Worm (Caenorhabditis elegans) whole organism, L2 larva: ENCODE measurements around the gene smcl-1.

Source experiments
- C34F6.9 ChIP-seq: fragments of 150-350 bp; optimal IDR thresholded peaks from 2 replicates; lab custom pipeline; 2014; ENCODE audit warnings: missing biosample characterization, missing genetic modification characterization
- F13H6.1 ChIP-seq: sonication (generic microtip); optimal IDR thresholded peaks from 2 replicates; lab custom pipeline; 2016; ENCODE audit warnings: missing genetic modification characterization, missing compliant biosample characterization
- R02D3.7 ChIP-seq: fragments of 150-350 bp; optimal IDR thresholded peaks from 2 replicates; lab custom pipeline; 2014; ENCODE audit warnings: missing biosample characterization, missing genetic modification characterization
- Y55F3AM.14 ChIP-seq: fragments of 200-800 bp; sonication (Bioruptor generic); optimal IDR thresholded peaks from 2 replicates; lab custom pipeline; 2018; ENCODE audit warnings: mild to moderate bottlenecking, missing genetic modification characterization, missing compliant biosample characterization
- ZK546.5 ChIP-seq: sonication (generic microtip); optimal IDR thresholded peaks from 2 replicates; lab custom pipeline; 2017; ENCODE audit warnings: missing biosample characterization, missing genetic modification characterization
- alr-1 ChIP-seq: fragments of 150-350 bp; optimal IDR thresholded peaks from 2 replicates; lab custom pipeline; 2014; ENCODE audit warnings: missing biosample characterization, missing genetic modification characterization
- aly-2 ChIP-seq: fragments of 150-350 bp; optimal IDR thresholded peaks from 2 replicates; lab custom pipeline; 2014; ENCODE audit warnings: missing biosample characterization, missing genetic modification characterization
- ama-1 ChIP-seq: fragments of 150-350 bp; optimal IDR thresholded peaks from 2 replicates; lab custom pipeline; 2018; ENCODE audit warnings: inconsistent platforms
- ceh-16 ChIP-seq: fragments of 150-350 bp; optimal IDR thresholded peaks from 2 replicates; lab custom pipeline; 2014; ENCODE audit warnings: missing biosample characterization, missing genetic modification characterization
- ceh-82 ChIP-seq: fragments of 150-350 bp; optimal IDR thresholded peaks from 2 replicates; lab custom pipeline; 2014; ENCODE audit warnings: missing biosample characterization, missing genetic modification characterization
- crh-2 ChIP-seq: sonication (generic microtip); optimal IDR thresholded peaks from 2 replicates; lab custom pipeline; 2017; ENCODE audit warnings: missing biosample characterization, missing genetic modification characterization
- dmd-4 ChIP-seq: sonication (generic microtip); optimal IDR thresholded peaks from 2 replicates; lab custom pipeline; 2017; ENCODE audit warnings: missing biosample characterization, missing genetic modification characterization
- egl-27 ChIP-seq: sonication (generic microtip); optimal IDR thresholded peaks from 3 replicates; lab custom pipeline; 2017; ENCODE audit warnings: missing biosample characterization, missing genetic modification reagents, missing genetic modification characterization
- elt-1 ChIP-seq: fragments of 150-350 bp; optimal IDR thresholded peaks from 2 replicates; lab custom pipeline; 2014; ENCODE audit warnings: missing biosample characterization, missing genetic modification characterization
- elt-3 ChIP-seq: sonication (generic microtip); optimal IDR thresholded peaks from 2 replicates; lab custom pipeline; 2017; ENCODE audit warnings: missing biosample characterization, missing genetic modification characterization
- fos-1 ChIP-seq: fragments of 150-350 bp; optimal IDR thresholded peaks from 2 replicates; lab custom pipeline; 2014; ENCODE audit warnings: missing biosample characterization, missing genetic modification characterization
- gmeb-1 ChIP-seq: fragments of 150-350 bp; optimal IDR thresholded peaks from 2 replicates; lab custom pipeline; 2014; ENCODE audit warnings: missing biosample characterization, missing genetic modification characterization
- lin-11 ChIP-seq: fragments of 150-350 bp; sonication (generic microtip); optimal IDR thresholded peaks from 2 replicates; lab custom pipeline; 2014; ENCODE audit warnings: missing biosample characterization, missing genetic modification characterization, inconsistent platforms, mixed read lengths
- lin-13 ChIP-seq: fragments of 150-350 bp; optimal IDR thresholded peaks from 2 replicates; lab custom pipeline; 2014; ENCODE audit warnings: missing biosample characterization, missing genetic modification reagents, missing genetic modification characterization
- lin-39 ChIP-seq: fragments of 150-350 bp; optimal IDR thresholded peaks from 2 replicates; lab custom pipeline; 2014; ENCODE audit warnings: missing biosample characterization, missing genetic modification reagents, missing genetic modification characterization
- mab-5 ChIP-seq: fragments of 150-350 bp; optimal IDR thresholded peaks from 2 replicates; lab custom pipeline; 2014; ENCODE audit warnings: missing biosample characterization, missing genetic modification characterization
- mbf-1 ChIP-seq: sonication (generic microtip); optimal IDR thresholded peaks from 2 replicates; lab custom pipeline; 2017; ENCODE audit warnings: missing biosample characterization, missing genetic modification characterization
- mdl-1 ChIP-seq, 2 experiments: fragments of 150-350 bp in 1 of 2; sonication (generic microtip) in 1 of 2; optimal IDR thresholded peaks; 2 replicates each; lab custom pipeline; 2017; ENCODE audit warnings: missing biosample characterization in 2 of 2, missing genetic modification characterization in 2 of 2
- nhr-10 ChIP-seq: sonication (generic microtip); optimal IDR thresholded peaks from 2 replicates; lab custom pipeline; 2017; ENCODE audit warnings: missing biosample characterization, missing genetic modification characterization
- nhr-12 ChIP-seq: fragments of 150-350 bp; optimal IDR thresholded peaks from 2 replicates; lab custom pipeline; 2014; ENCODE audit warnings: missing biosample characterization, missing genetic modification characterization
- nhr-129 ChIP-seq: fragments of 150-350 bp; optimal IDR thresholded peaks from 2 replicates; lab custom pipeline; 2014; ENCODE audit warnings: missing biosample characterization, missing genetic modification characterization
- nhr-23 ChIP-seq: fragments of 150-350 bp; optimal IDR thresholded peaks from 2 replicates; lab custom pipeline; 2014; ENCODE audit warnings: missing biosample characterization, missing genetic modification reagents, missing genetic modification characterization
- nhr-237 ChIP-seq: fragments of 150-350 bp; optimal IDR thresholded peaks from 2 replicates; lab custom pipeline; 2014; ENCODE audit warnings: missing biosample characterization, missing genetic modification characterization
- nhr-25 ChIP-seq: fragments of 150-350 bp; sonication (generic microtip); optimal IDR thresholded peaks from 3 replicates; lab custom pipeline; 2014; ENCODE audit warnings: missing biosample characterization, missing genetic modification characterization
- nhr-6 ChIP-seq: fragments of 150-350 bp; optimal IDR thresholded peaks from 2 replicates; lab custom pipeline; 2014; ENCODE audit warnings: missing biosample characterization, missing genetic modification characterization
- nhr-77 ChIP-seq: fragments of 150-350 bp; optimal IDR thresholded peaks from 2 replicates; lab custom pipeline; 2014; ENCODE audit warnings: missing biosample characterization, missing genetic modification characterization
- peb-1 ChIP-seq: fragments of 150-350 bp; optimal IDR thresholded peaks from 2 replicates; lab custom pipeline; 2014; ENCODE audit warnings: missing biosample characterization, missing genetic modification characterization
- sem-4 ChIP-seq: fragments of 150-350 bp; optimal IDR thresholded peaks from 2 replicates; lab custom pipeline; 2014; ENCODE audit warnings: missing biosample characterization, missing genetic modification reagents, missing genetic modification characterization
- skn-1 ChIP-seq: sonication (generic microtip); optimal IDR thresholded peaks from 2 replicates; lab custom pipeline; 2017; ENCODE audit warnings: missing biosample characterization, missing genetic modification characterization
- sma-3 ChIP-seq: sonication (generic microtip); optimal IDR thresholded peaks from 2 replicates; lab custom pipeline; 2016; ENCODE audit warnings: missing genetic modification reagents, missing genetic modification characterization, missing compliant biosample characterization
- sma-9 ChIP-seq, 2 experiments: fragments of 150-350 bp in 1 of 2; sonication (generic microtip) in 1 of 2; optimal IDR thresholded peaks; 2 replicates each; lab custom pipeline; 2014 to 2016; ENCODE audit warnings: missing genetic modification characterization in 2 of 2, mild to moderate bottlenecking in 1 of 2, missing biosample characterization in 1 of 2, missing compliant biosample characterization in 1 of 2, missing genetic modification reagents in 1 of 2, moderate library complexity in 1 of 2
- snpc-4 ChIP-seq: fragments of 150-350 bp; optimal IDR thresholded peaks from 2 replicates; lab custom pipeline; 2014; ENCODE audit warnings: missing biosample characterization, missing genetic modification characterization
- unc-39 ChIP-seq: fragments of 150-350 bp; optimal IDR thresholded peaks from 2 replicates; lab custom pipeline; 2014; ENCODE audit warnings: missing biosample characterization, missing genetic modification characterization
- unc-62 ChIP-seq: fragments of 150-350 bp; optimal IDR thresholded peaks from 2 replicates; lab custom pipeline; 2014; ENCODE audit warnings: missing biosample characterization, missing genetic modification reagents, missing genetic modification characterization
- zag-1 ChIP-seq: fragments of 150-350 bp; optimal IDR thresholded peaks from 2 replicates; lab custom pipeline; 2014; ENCODE audit warnings: missing biosample characterization, missing genetic modification characterization
- ztf-1 ChIP-seq: fragments of 200-800 bp; sonication (Bioruptor generic); conservative IDR thresholded peaks from 2 replicates; pipeline ENCODE4 v1.3.6; 2022; ENCODE audit warnings: missing genetic modification characterization, missing compliant biosample characterization
- ztf-11 ChIP-seq: sonication (generic microtip); optimal IDR thresholded peaks from 2 replicates; lab custom pipeline; 2017; ENCODE audit warnings: missing biosample characterization, missing genetic modification characterization
- ztf-4 ChIP-seq: fragments of 150-350 bp; optimal IDR thresholded peaks from 2 replicates; lab custom pipeline; 2014; ENCODE audit warnings: missing biosample characterization, missing genetic modification characterization

Gene smcl-1

ce11 chrX:11732752-11733151, 39.5 kb downstream of the smcl-1 start:
- no peak for TF ChIP-seq R02D3.7 (tag; lab: Kevin White, UChicago)
- TF ChIP-seq nhr-77 (tag; lab: Kevin White, UChicago) = no peak
- TF ChIP-seq gmeb-1 (tag; lab: Kevin White, UChicago) = no peak
- no peak for TF ChIP-seq mab-5
- no peak for TF ChIP-seq mdl-1 (tag; optimal IDR thresholded peaks at IDR 0.05; lab: Kevin White, UChicago)
- TF ChIP-seq fos-1 (tag; lab: Kevin White, UChicago) = no peak
- TF ChIP-seq Y55F3AM.14 (GFP tag; lab: Kevin White, UChicago) = no peak
- TF ChIP-seq, all 48 proteins: peak for 0

ce11 chrX:11734110-11734509, 40.8 kb downstream of the smcl-1 start:
- TF ChIP-seq fos-1 (tag; lab: Kevin White, UChicago) (peak; percentile 66), F13H6.1 (tag; lab: Kevin White, UChicago) (no peak)
- TF ChIP-seq, all 48 proteins: peak for 1

ce11 chrX:11737053-11737452, 43.8 kb downstream of the smcl-1 start, which contains the start of gene D1053.3:
Gene D1053.3, minus strand, starts transcription at chrX:11737153.
- TF ChIP-seq fos-1 (tag; lab: Kevin White, UChicago) = no peak
- no peak for TF ChIP-seq unc-62 (GFP tag; lab: Kevin White, UChicago)
- TF ChIP-seq mdl-1 (tag; optimal IDR thresholded peaks at IDR 0.05; lab: Kevin White, UChicago) = no peak
- TF ChIP-seq peb-1 (tag; lab: Kevin White, UChicago) = no peak
- no peak for TF ChIP-seq nhr-237
- no peak for TF ChIP-seq ZK546.5
- TF ChIP-seq R02D3.7 (tag; lab: Kevin White, UChicago) = no peak
- no peak for TF ChIP-seq elt-3
- no peak for TF ChIP-seq nhr-12 (tag; lab: Kevin White, UChicago)
- TF ChIP-seq lin-11 (tag; lab: Kevin White, UChicago) = no peak
- TF ChIP-seq Y55F3AM.14 (GFP tag; lab: Kevin White, UChicago) = no peak
- no peak for TF ChIP-seq ama-1 (lab: Kevin White, UChicago)
- TF ChIP-seq lin-13 (GFP tag; lab: Kevin White, UChicago) = no peak
- TF ChIP-seq skn-1 = no peak
- TF ChIP-seq ceh-16 = no peak
- TF ChIP-seq gmeb-1 (tag; lab: Kevin White, UChicago) = no peak
- TF ChIP-seq, all 48 proteins: peak for 0

ce11 chrX:11738602-11739100, 45.4 kb downstream of the smcl-1 start, which contains the start of gene nspa-9:
Gene nspa-9, plus strand, starts transcription at chrX:11739050.
- TF ChIP-seq skn-1 = no peak
- TF ChIP-seq ceh-82 (tag; lab: Kevin White, UChicago) = no peak
- no peak for TF ChIP-seq mbf-1 (tag; lab: Kevin White, UChicago)
- TF ChIP-seq ztf-4 = no peak
- TF ChIP-seq nhr-10 (tag; lab: Kevin White, UChicago) = no peak
- no peak for TF ChIP-seq ztf-1 (GFP tag; lab: Robert Waterston, UW)
- peak; percentile 39 to 50 for TF ChIP-seq mdl-1 (tag; optimal IDR thresholded peaks at IDR 0.05; lab: Kevin White, UChicago)
- no peak for TF ChIP-seq peb-1 (tag; lab: Kevin White, UChicago)
- TF ChIP-seq F13H6.1 (tag; lab: Kevin White, UChicago) = peak; percentile 39
- TF ChIP-seq lin-39 = no peak
- TF ChIP-seq nhr-237 = no peak
- no peak for TF ChIP-seq nhr-25
- no peak for TF ChIP-seq nhr-129 (tag; lab: Kevin White, UChicago)
- TF ChIP-seq aly-2 (tag; lab: Kevin White, UChicago) = no peak
- TF ChIP-seq ZK546.5 = no peak
- no peak for TF ChIP-seq mab-5
- no peak for TF ChIP-seq nhr-77 (tag; lab: Kevin White, UChicago)
- no peak for TF ChIP-seq lin-13 (GFP tag; lab: Kevin White, UChicago)
- TF ChIP-seq sem-4 (tag; lab: Kevin White, UChicago) = no peak
- no peak for TF ChIP-seq nhr-12 (tag; lab: Kevin White, UChicago)
- TF ChIP-seq R02D3.7 (tag; lab: Kevin White, UChicago) = no peak
- peak; percentile 31 for TF ChIP-seq gmeb-1 (tag; lab: Kevin White, UChicago)
- no peak for TF ChIP-seq sma-3 (GFP tag; lab: Kevin White, UChicago)
- TF ChIP-seq unc-39 (tag; lab: Kevin White, UChicago) = no peak
- TF ChIP-seq lin-11 (tag; lab: Kevin White, UChicago) = no peak
- no peak for TF ChIP-seq nhr-6 (tag; lab: Kevin White, UChicago)
- no peak for TF ChIP-seq ceh-16
- TF ChIP-seq dmd-4 (tag; lab: Kevin White, UChicago) = no peak
- no peak for TF ChIP-seq snpc-4 (tag; lab: Kevin White, UChicago)
- TF ChIP-seq crh-2 (tag; lab: Kevin White, UChicago) = peak; percentile 45
- TF ChIP-seq zag-1 = no peak
- no peak for TF ChIP-seq unc-62 (GFP tag; lab: Kevin White, UChicago)
- TF ChIP-seq elt-1 (tag; lab: Kevin White, UChicago) = no peak
- TF ChIP-seq alr-1 (tag; lab: Kevin White, UChicago) = no peak
- no peak for TF ChIP-seq C34F6.9 (tag; lab: Kevin White, UChicago)
- no peak for TF ChIP-seq nhr-23 (tag; lab: Kevin White, UChicago)
- TF ChIP-seq ztf-11 = no peak
- TF ChIP-seq elt-3 = no peak
- no peak for TF ChIP-seq ama-1 (lab: Kevin White, UChicago)
- peak; percentile 90 for TF ChIP-seq fos-1 (tag; lab: Kevin White, UChicago)
- TF ChIP-seq sma-9 (GFP tag; optimal IDR thresholded peaks at IDR 0.05; lab: Kevin White, UChicago) = peak; percentile 77
- no peak for TF ChIP-seq sma-9 (tag; optimal IDR thresholded peaks at IDR 0.05; lab: Kevin White, UChicago)
- no peak for TF ChIP-seq egl-27 (tag; lab: Kevin White, UChicago)
